Worm (Caenorhabditis elegans): ENCODE data around the gene ttbk-8.2.

ttbk-8.2 gene

ce11 chrIV:5586320-5586720, 45.4 kb upstream of the ttbk-8.2 start:
- TF ChIP-seq sea-2 (GFP tag; optimal IDR thresholded peaks at IDR 0.05): no peak
- TF ChIP-seq nfya-1 (tag; optimal IDR thresholded peaks at IDR 0.05; ENCODE audit: insufficient read depth): peak; percentile 3
- peak; percentile 66 for TF ChIP-seq pha-4 (tag; optimal IDR thresholded peaks at IDR 0.05)

DNA sequence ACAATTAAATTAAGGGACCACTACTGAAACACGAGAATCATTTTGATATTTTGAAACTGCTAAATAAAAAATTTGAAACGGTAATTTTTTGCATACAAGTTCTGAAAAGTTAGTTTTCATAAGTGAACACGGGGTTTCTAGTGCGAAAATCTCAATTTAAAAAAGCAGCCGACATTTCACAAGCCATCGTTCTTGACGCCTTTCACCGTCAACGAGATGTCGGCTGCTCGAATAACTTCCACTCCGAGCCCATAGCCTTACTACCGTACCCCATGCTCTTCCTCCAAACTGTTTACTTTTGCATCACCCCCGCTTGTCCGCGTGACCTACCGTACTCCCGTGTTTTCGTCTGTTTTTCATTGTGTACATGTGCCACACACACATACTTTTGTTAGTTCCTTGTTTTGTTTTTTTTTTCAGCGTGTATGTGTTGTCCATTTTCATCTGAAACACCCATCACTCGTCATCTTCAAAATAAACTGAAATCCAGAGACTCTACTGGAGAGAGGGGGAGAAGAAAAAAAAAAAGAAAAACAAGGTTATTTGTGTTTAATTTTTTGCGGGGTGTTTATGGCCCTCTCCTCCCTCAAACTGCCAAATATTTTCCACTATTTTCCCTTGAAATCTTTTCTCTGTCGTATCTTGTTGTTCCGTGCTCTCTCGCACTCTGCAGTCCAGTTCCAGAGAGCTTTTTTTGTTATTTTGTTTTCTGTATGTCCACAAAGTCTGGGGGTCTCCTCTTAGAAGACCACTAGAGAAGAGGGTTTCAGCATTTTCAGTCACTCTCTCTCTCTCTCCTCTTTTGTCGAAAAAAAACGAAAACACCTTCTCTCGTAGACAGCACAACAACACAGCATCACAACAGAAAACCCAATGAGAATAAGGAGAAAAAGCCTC, 43.5 kb upstream of the ttbk-8.2 start:
- TF ChIP-seq pha-4 (tag; optimal IDR thresholded peaks at IDR 0.05) (peak; percentile 91), elt-3 (tag; optimal IDR thresholded peaks at IDR 0.05) (no peak), nfya-1 (tag; optimal IDR thresholded peaks at IDR 0.05; ENCODE audit: insufficient read depth) (no peak)

DNA sequence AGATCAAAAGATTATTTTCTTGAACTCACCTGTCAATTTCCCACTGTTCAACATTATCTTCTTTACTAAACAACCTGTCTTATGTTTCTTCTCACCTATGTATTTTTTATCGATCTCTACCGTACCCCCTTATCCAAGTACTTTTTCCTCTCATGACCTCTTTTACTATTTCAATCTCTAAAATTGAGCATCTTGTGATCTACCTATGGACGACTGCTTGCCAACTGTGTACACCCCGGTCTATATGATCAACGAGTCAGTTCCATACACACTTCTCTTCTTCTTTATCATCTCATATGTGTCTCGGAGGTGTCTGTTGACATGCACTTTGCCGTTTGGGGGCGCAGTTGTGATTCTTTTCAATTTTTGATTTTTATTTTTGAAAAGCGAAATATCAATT, 41.6 kb upstream of the ttbk-8.2 start:
- TF ChIP-seq pha-4 (tag; optimal IDR thresholded peaks at IDR 0.05): peak; percentile 98
- TF ChIP-seq eor-1 (tag; optimal IDR thresholded peaks at IDR 0.05): no peak
- TF ChIP-seq elt-2 (tag; optimal IDR thresholded peaks at IDR 0.05): peak; percentile 70
- peak; percentile 50 for TF ChIP-seq jun-1 (tag; optimal IDR thresholded peaks at IDR 0.05)
- TF ChIP-seq nfya-1 (tag; optimal IDR thresholded peaks at IDR 0.05; ENCODE audit: insufficient read depth): peak; percentile 33
- TF ChIP-seq pqm-1 (tag; optimal IDR thresholded peaks at IDR 0.05): peak; percentile 84

DNA sequence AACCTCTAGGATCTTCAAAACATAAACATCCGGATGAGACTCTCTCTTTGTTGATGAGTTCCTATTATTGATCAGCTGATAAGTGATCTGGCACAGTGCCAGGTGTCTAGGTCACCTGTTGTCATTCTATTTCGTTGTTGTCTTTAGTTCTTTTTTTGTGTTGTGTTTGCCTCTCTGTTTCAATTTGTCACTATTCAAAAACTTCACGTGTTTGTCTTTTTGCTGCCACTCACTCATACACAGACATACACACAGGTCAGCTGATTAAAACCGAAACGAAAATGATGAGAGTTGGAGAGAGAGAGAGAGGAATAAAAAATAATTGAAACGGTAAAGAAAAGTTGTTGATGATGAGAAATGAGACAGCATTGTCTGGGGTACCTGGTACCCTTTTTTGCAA, 40.6 kb upstream of the ttbk-8.2 start:
- peak; percentile 14 for TF ChIP-seq nhr-43 (tag; optimal IDR thresholded peaks at IDR 0.05; ENCODE audit: poor library complexity, severe bottlenecking)
- TF ChIP-seq ZK546.5 (tag; optimal IDR thresholded peaks at IDR 0.05): no peak
- TF ChIP-seq pqm-1 (tag; optimal IDR thresholded peaks at IDR 0.05): peak; percentile 94
- TF ChIP-seq nfya-1 (tag; optimal IDR thresholded peaks at IDR 0.05; ENCODE audit: insufficient read depth): peak; percentile 54
- TF ChIP-seq pha-4 (tag; optimal IDR thresholded peaks at IDR 0.05): peak; percentile 99
- TF ChIP-seq lin-39 (tag; optimal IDR thresholded peaks at IDR 0.05): peak; percentile 42
- peak; percentile 3 for TF ChIP-seq tbx-2 (tag; optimal IDR thresholded peaks at IDR 0.05)
- TF ChIP-seq sea-2 (GFP tag; optimal IDR thresholded peaks at IDR 0.05): no peak
- TF ChIP-seq egl-5 (tag; optimal IDR thresholded peaks at IDR 0.05): peak; percentile 25
- peak; percentile 64 for TF ChIP-seq nhr-23 (tag; optimal IDR thresholded peaks at IDR 0.05)
- TF ChIP-seq elt-2 (tag; optimal IDR thresholded peaks at IDR 0.05): peak; percentile 87
- TF ChIP-seq lsy-12 (tag; optimal IDR thresholded peaks at IDR 0.05): peak; percentile 64
- peak; percentile 71 for TF ChIP-seq skn-1 (tag; optimal IDR thresholded peaks at IDR 0.05)
- TF ChIP-seq jun-1 (tag; optimal IDR thresholded peaks at IDR 0.05): peak; percentile 85
- TF ChIP-seq nhr-25 (tag; optimal IDR thresholded peaks at IDR 0.05): peak; percentile 77
- no peak for TF ChIP-seq unc-62 (GFP tag; optimal IDR thresholded peaks at IDR 0.05)
- TF ChIP-seq ama-1 (optimal IDR thresholded peaks at IDR 0.05): no peak

DNA sequence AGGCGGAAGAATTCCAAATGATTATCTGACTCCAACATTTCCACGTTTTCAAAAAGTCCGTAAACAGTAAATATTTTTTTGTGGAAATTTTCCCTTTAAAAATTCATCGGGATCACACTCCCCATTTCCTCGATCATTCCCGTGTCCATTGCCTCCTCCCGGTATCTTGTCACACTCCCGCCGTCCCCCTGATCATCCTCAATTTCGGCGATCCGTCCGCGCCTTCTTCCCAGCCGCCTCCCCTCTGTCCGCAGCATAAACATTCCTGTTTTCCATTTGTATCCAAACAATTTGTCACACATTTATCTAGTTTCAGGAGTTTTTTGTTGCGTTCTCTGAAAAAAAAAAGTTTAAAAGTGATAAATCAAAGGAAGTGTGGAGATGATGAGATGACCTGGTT, 38.8 kb upstream of the ttbk-8.2 start:
- no peak for TF ChIP-seq ztf-4 (tag; optimal IDR thresholded peaks at IDR 0.05)
- TF ChIP-seq nhr-12 (tag; optimal IDR thresholded peaks at IDR 0.05): no peak
- no peak for TF ChIP-seq mdl-1 (tag; optimal IDR thresholded peaks at IDR 0.05)
- TF ChIP-seq nhr-43 (tag; optimal IDR thresholded peaks at IDR 0.05; ENCODE audit: poor library complexity, severe bottlenecking): peak; percentile 4
- no peak for TF ChIP-seq snpc-4 (tag; optimal IDR thresholded peaks at IDR 0.05)
- no peak for TF ChIP-seq egl-5 (tag; optimal IDR thresholded peaks at IDR 0.05)
- TF ChIP-seq ztf-11 (tag; optimal IDR thresholded peaks at IDR 0.05): no peak
- no peak for TF ChIP-seq nhr-76 (tag; optimal IDR thresholded peaks at IDR 0.05)
- no peak for TF ChIP-seq ceh-28 (tag; optimal IDR thresholded peaks at IDR 0.05)

- TF ChIP-seq aly-2 (tag; optimal IDR thresholded peaks at IDR 0.05): no peak
- no peak for TF ChIP-seq elt-2 (tag; optimal IDR thresholded peaks at IDR 0.05)
- peak; percentile 0 for TF ChIP-seq lsy-12 (tag; optimal IDR thresholded peaks at IDR 0.05)
- TF ChIP-seq mdl-1 (tag; optimal IDR thresholded peaks at IDR 0.05): no peak
- peak; percentile 51 for TF ChIP-seq nhr-43 (tag; optimal IDR thresholded peaks at IDR 0.05; ENCODE audit: poor library complexity, severe bottlenecking)
- TF ChIP-seq fkh-10 (GFP tag; optimal IDR thresholded peaks at IDR 0.05): no peak
- TF ChIP-seq nhr-25 (tag; optimal IDR thresholded peaks at IDR 0.05): peak; percentile 80
- peak; percentile 24 for TF ChIP-seq lin-15B (tag; optimal IDR thresholded peaks at IDR 0.05)
- TF ChIP-seq jun-1 (tag; optimal IDR thresholded peaks at IDR 0.05): peak; percentile 30
- TF ChIP-seq daf-12 (tag; optimal IDR thresholded peaks at IDR 0.05): no peak
- TF ChIP-seq nhr-12 (tag; optimal IDR thresholded peaks at IDR 0.05): no peak
- TF ChIP-seq nhr-77 (tag; optimal IDR thresholded peaks at IDR 0.05): no peak
- TF ChIP-seq R02D3.7 (tag; optimal IDR thresholded peaks at IDR 0.05): no peak
- TF ChIP-seq ceh-28 (tag; optimal IDR thresholded peaks at IDR 0.05): peak; percentile 16
- TF ChIP-seq unc-62 (GFP tag; optimal IDR thresholded peaks at IDR 0.05): peak; percentile 75
- TF ChIP-seq eor-1 (tag; optimal IDR thresholded peaks at IDR 0.05): no peak
- TF ChIP-seq egl-27 (tag; optimal IDR thresholded peaks at IDR 0.05): peak; percentile 55
- TF ChIP-seq mml-1 (tag; optimal IDR thresholded peaks at IDR 0.05): no peak
- peak; percentile 71 for TF ChIP-seq nfya-1 (tag; optimal IDR thresholded peaks at IDR 0.05; ENCODE audit: insufficient read depth)
- TF ChIP-seq ceh-9 (tag; optimal IDR thresholded peaks at IDR 0.05): no peak
- peak; percentile 30 for TF ChIP-seq snpc-4 (tag; optimal IDR thresholded peaks at IDR 0.05)
- TF ChIP-seq ceh-82 (tag; optimal IDR thresholded peaks at IDR 0.05): no peak
- TF ChIP-seq fos-1 (tag; optimal IDR thresholded peaks at IDR 0.05): no peak
- no peak for TF ChIP-seq zag-1 (tag; optimal IDR thresholded peaks at IDR 0.05)
- no peak for TF ChIP-seq pqm-1 (tag; optimal IDR thresholded peaks at IDR 0.05)
Observed at ce11 chrIV:5593804-5594214, 37.9 kb upstream of the ttbk-8.2 start.

Measured in whole organism, L3 larva.